Worm (Caenorhabditis elegans): ENCODE results near the gene set-30.

Gene set-30

ce11 chrX:5033868-5034267, 34.8 kb downstream of the set-30 start, which contains the start of gene ZC449.4:
TSS of gene ZC449.4 (minus strand) at chrX:5033968.
- TF ChIP-seq ces-1 (GFP tag; optimal IDR thresholded peaks at IDR 0.05) (no peak), nhr-77 (tag; optimal IDR thresholded peaks at IDR 0.05) (no peak), F26F4.8 (GFP tag; conservative IDR thresholded peaks at IDR 0.05) (no peak), nhr-28 (tag; optimal IDR thresholded peaks at IDR 0.05) (no peak), nhr-10 (tag; optimal IDR thresholded peaks at IDR 0.05) (no peak), Y75B8A.6 (GFP tag; IDR thresholded peaks at IDR 0.05) (no peak), nhr-25 (tag; optimal IDR thresholded peaks at IDR 0.05; ENCODE audit: borderline replicate concordance, insufficient read depth) (no peak), ztf-7 (tag; optimal IDR thresholded peaks at IDR 0.05) (no peak), aha-1 (tag) (peak; percentile 43), spr-3 (GFP tag; optimal IDR thresholded peaks at IDR 0.05) (no peak), unc-62 (GFP tag; optimal IDR thresholded peaks at IDR 0.05 in 1 of 2) (peak in 1 of 2 experiments; percentile 26), unc-62 (tag; optimal IDR thresholded peaks at IDR 0.05) (no peak), rbr-2 (tag; optimal IDR thresholded peaks at IDR 0.05) (no peak), snpc-4 (tag; optimal IDR thresholded peaks at IDR 0.05) (no peak), php-3 (GFP tag; IDR thresholded peaks at IDR 0.05) (no peak), Y48G9A.11 (GFP tag; IDR thresholded peaks at IDR 0.05) (no peak)

ce11 chrX:5037673-5038072, 38.6 kb downstream of the set-30 start, which contains the start of gene ZC449.5:
TSS of gene ZC449.5 (minus strand) at chrX:5037773.
- TF ChIP-seq pqm-1 (tag; optimal IDR thresholded peaks at IDR 0.05) (peak; percentile 39), nhr-111 (GFP tag; optimal IDR thresholded peaks at IDR 0.05) (no peak)

ce11 chrX:5038812-5039211, 39.7 kb downstream of the set-30 start:
- no peak for TF ChIP-seq php-3 (GFP tag; IDR thresholded peaks at IDR 0.05)
- no peak for TF ChIP-seq aly-2 (tag; optimal IDR thresholded peaks at IDR 0.05)
- no peak for TF ChIP-seq fos-1 (tag; optimal IDR thresholded peaks at IDR 0.05)
- no peak for TF ChIP-seq T20F7.1 (GFP tag; optimal IDR thresholded peaks at IDR 0.05)
- TF ChIP-seq F10B5.3 (tag; optimal IDR thresholded peaks at IDR 0.05): no peak
- TF ChIP-seq tag-97 (GFP tag; IDR thresholded peaks at IDR 0.05): no peak
- TF ChIP-seq F44E2.7 (GFP tag; IDR thresholded peaks at IDR 0.05): no peak
- TF ChIP-seq jun-1 (tag; optimal IDR thresholded peaks at IDR 0.05): no peak
- TF ChIP-seq madf-5 (GFP tag; IDR thresholded peaks at IDR 0.05): no peak

ce11 chrX:5040038-5040437, 41.0 kb downstream of the set-30 start:
- peak in 1 of 2 experiments; percentile 92 for TF ChIP-seq unc-62 (GFP tag; optimal IDR thresholded peaks at IDR 0.05 in 1 of 2)
- no peak for TF ChIP-seq unc-62 (tag; optimal IDR thresholded peaks at IDR 0.05)
- no peak for TF ChIP-seq dmd-6 (GFP tag; IDR thresholded peaks at IDR 0.05)

- TF ChIP-seq F10B5.3 (tag; optimal IDR thresholded peaks at IDR 0.05) (no peak), unc-62 (GFP tag; optimal IDR thresholded peaks at IDR 0.05 in 1 of 2) (peak in 1 of 2 experiments; percentile 30), unc-62 (tag; optimal IDR thresholded peaks at IDR 0.05) (no peak)
Measured at ce11 chrX:5043887-5044286, 44.8 kb downstream of the set-30 start, which contains the start of gene Y64H9A.2. TSS of gene Y64H9A.2 (plus strand) at chrX:5043976.

Data from whole organism, L4 larva.